Worm (Caenorhabditis elegans): ENCODE measurements around the gene F36G9.13.

DNA sequence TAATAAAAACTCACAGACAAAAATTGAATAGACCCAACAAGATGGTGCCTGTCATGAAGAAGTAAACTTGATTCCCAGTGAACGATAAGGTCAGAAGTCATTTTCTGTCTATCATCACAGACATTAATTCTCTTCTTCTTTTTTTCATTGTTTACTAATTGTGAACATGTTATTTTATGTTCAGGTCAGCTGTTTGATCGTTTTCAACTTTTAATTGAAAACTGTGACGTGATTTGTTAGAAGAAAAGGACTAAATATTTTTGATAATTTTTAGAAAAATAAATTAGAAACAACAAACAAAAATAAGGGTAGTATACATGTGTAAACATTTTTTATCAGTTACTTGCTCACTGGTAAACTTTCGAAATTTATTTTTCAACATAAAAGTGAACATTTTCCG lies 13.4 kb upstream of the F36G9.13 start, which contains the start of gene F36G9.7:
- TF ChIP-seq hnd-1 (tag; optimal IDR thresholded peaks at IDR 0.05) = no peak
- TF ChIP-seq flt-1 (GFP tag; IDR thresholded peaks at IDR 0.05) = no peak
- no peak for TF ChIP-seq aly-1 (tag; optimal IDR thresholded peaks at IDR 0.05)
- no peak for TF ChIP-seq ceh-36 (tag; optimal IDR thresholded peaks at IDR 0.05)
- TF ChIP-seq tra-4 (tag; optimal IDR thresholded peaks at IDR 0.05) = no peak
- no peak for TF ChIP-seq scrt-1 (GFP tag; IDR thresholded peaks at IDR 0.05)
- TF ChIP-seq ama-1 (optimal IDR thresholded peaks at IDR 0.05) = no peak
- no peak for TF ChIP-seq tbx-37 (GFP tag; conservative IDR thresholded peaks at IDR 0.05)
- no peak for TF ChIP-seq hmbx-1 (tag; optimal IDR thresholded peaks at IDR 0.05)
